Worm (Caenorhabditis elegans) whole organism, L4/young adult: ENCODE measurements around the gene srh-36.

Experiments used
- W03F9.2 ChIP-seq: fragments of 150-350 bp; optimal IDR thresholded peaks from 2 replicates; lab custom pipeline; 2014; ENCODE audit warnings: missing biosample characterization, missing genetic modification characterization
- dao-5 ChIP-seq: sonication (generic microtip); optimal IDR thresholded peaks from 2 replicates; lab custom pipeline; 2016; ENCODE audit warnings: missing genotype, missing genetic modification characterization, moderate library complexity, missing compliant biosample characterization

DNA sequence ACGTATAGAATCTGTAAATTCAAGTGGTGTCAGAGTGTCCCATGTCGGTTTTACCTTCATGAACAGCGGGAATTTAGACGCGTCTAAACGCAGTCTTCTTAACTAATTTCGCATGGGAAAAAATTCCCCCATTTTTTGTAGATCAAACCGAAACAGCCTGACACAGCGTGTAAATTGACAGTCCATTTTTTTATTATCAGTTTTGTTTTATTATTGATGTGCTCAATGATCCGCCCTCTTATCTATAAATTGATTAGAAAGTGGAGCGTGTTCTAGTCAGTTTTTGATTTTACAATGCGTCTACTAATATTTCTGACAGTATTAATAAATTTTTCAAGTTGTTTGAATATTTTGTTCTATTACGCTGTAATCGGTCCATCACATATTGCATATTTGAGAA lies 27.6 kb upstream of the srh-36 start, which contains the start of gene ugt-53:
- TF ChIP-seq W03F9.2 (tag; lab: Kevin White, UChicago) = no peak
- TF ChIP-seq dao-5 (tag; lab: Kevin White, UChicago) = no peak
